Fruit fly (Drosophila melanogaster): ENCODE results near the gene ppk16.

The ppk16 gene

DNA sequence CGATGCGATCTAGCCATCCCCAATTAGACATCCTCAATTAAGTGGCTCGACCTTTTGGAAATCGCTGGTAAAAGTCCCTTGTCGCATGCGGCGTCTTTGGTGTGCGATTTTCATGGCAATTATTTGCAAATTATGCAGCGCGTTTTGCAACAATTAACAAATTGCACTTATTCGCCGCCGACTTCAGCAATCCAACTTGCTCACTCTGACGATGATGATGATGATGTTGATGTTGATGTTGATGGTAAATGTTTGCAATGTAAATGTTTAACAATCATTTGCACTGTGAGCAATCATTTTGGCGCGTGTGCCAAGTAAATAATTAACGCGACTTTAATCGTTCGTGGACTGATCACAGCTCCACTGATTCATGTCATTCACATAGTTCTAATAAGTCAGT, 40.7 kb downstream of the ppk16 start (continued):
- peak; percentile 22 for TF ChIP-seq gem (tag; optimal IDR thresholded peaks at IDR 0.05)
- TF ChIP-seq sens (GFP tag) = peak; percentile 31
- TF ChIP-seq fd64A (GFP tag; optimal IDR thresholded peaks at IDR 0.05) = no peak
- no peak for TF ChIP-seq CG7372 (GFP tag; IDR thresholded peaks at IDR 0.05)
- TF ChIP-seq PHDP (tag; optimal IDR thresholded peaks at IDR 0.05) = no peak
- TF ChIP-seq CG3065 (GFP tag; optimal IDR thresholded peaks at IDR 0.05) = no peak
- TF ChIP-seq corto (GFP tag; optimal IDR thresholded peaks at IDR 0.05) = no peak
- no peak for TF ChIP-seq CG3281 (GFP tag; optimal IDR thresholded peaks at IDR 0.05)
- no peak for TF ChIP-seq ewg (GFP tag; optimal IDR thresholded peaks at IDR 0.05)
- no peak for TF ChIP-seq CG8290 (GFP tag; optimal IDR thresholded peaks at IDR 0.05)
- peak in 1 of 2 experiments; percentile 22 for TF ChIP-seq CG8290 (tag; optimal IDR thresholded peaks at IDR 0.05)
- TF ChIP-seq ap (GFP tag; IDR thresholded peaks at IDR 0.05) = no peak
- TF ChIP-seq cato (GFP tag; optimal IDR thresholded peaks at IDR 0.05; ENCODE audit: borderline replicate concordance) = no peak
- no peak for TF ChIP-seq CG2875 (GFP tag; optimal IDR thresholded peaks at IDR 0.05)
- no peak for TF ChIP-seq wdn (GFP tag; IDR thresholded peaks at IDR 0.05)
- peak; percentile 59 for TF ChIP-seq Ets65A (GFP tag)
- 0 out of 3 replicates have a peak, but pooled peaks have one; percentile 34 for TF ChIP-seq hb (GFP tag; IDR thresholded peaks at IDR 0.05; ENCODE audit: partially characterized antibody)
- TF ChIP-seq tna (GFP tag; IDR thresholded peaks at IDR 0.05; ENCODE audit: partially characterized antibody) = no peak
- TF ChIP-seq ash1 (GFP tag; optimal IDR thresholded peaks at IDR 0.05) = no peak
- TF ChIP-seq dm (GFP tag; optimal IDR thresholded peaks at IDR 0.05) = no peak
- no peak for TF ChIP-seq CG10959 (GFP tag; IDR thresholded peaks at IDR 0.05)

dm6 chr2L:9731269-9731668, 43.6 kb downstream of the ppk16 start:
- no peak for TF ChIP-seq en (GFP tag; optimal IDR thresholded peaks at IDR 0.05)
- no peak for TF ChIP-seq sna (GFP tag; IDR thresholded peaks at IDR 0.05; ENCODE audit: partially characterized antibody)
- no peak for TF ChIP-seq HmgD (GFP tag; optimal IDR thresholded peaks at IDR 0.05)
- TF ChIP-seq Hmx (GFP tag; optimal IDR thresholded peaks at IDR 0.05) = no peak
- no peak for TF ChIP-seq CG3995 (GFP tag; optimal IDR thresholded peaks at IDR 0.05)
- TF ChIP-seq trem (tag; optimal IDR thresholded peaks at IDR 0.05) = peak; percentile 11
- no peak for TF ChIP-seq Fer1 (GFP tag; optimal IDR thresholded peaks at IDR 0.05)
- TF ChIP-seq CG8765 (GFP tag; IDR thresholded peaks at IDR 0.05) = no peak
- peak; percentile 87 for TF ChIP-seq stwl (tag; optimal IDR thresholded peaks at IDR 0.05)
- no peak for TF ChIP-seq H15 (GFP tag; IDR thresholded peaks at IDR 0.05)
- peak; percentile 28 for TF ChIP-seq zen (tag; optimal IDR thresholded peaks at IDR 0.05)
- 0 out of 2 replicates have a peak, but pooled peaks have one; percentile 16 for TF ChIP-seq nerfin-2 (GFP tag; IDR thresholded peaks at IDR 0.05; ENCODE audit: partially characterized antibody)
- no peak for TF ChIP-seq row (GFP tag; IDR thresholded peaks at IDR 0.05)
- TF ChIP-seq CG11093 (GFP tag; IDR thresholded peaks at IDR 0.05) = no peak
- TF ChIP-seq knrl (GFP tag; IDR thresholded peaks at IDR 0.05; ENCODE audit: partially characterized antibody) = peak; percentile 29; the same call in 1 of the 3 replicates
- no peak for TF ChIP-seq seq (GFP tag; IDR thresholded peaks at IDR 0.05)
- TF ChIP-seq hth (optimal IDR thresholded peaks at IDR 0.05) = no peak
- no peak for TF ChIP-seq wek (GFP tag; optimal IDR thresholded peaks at IDR 0.05)
- TF ChIP-seq Scr (GFP tag; IDR thresholded peaks at IDR 0.05; ENCODE audit: partially characterized antibody) = no peak
- TF ChIP-seq repo (GFP tag; optimal IDR thresholded peaks at IDR 0.05) = no peak
- no peak for TF ChIP-seq CG15479 (GFP tag; optimal IDR thresholded peaks at IDR 0.05)
- no peak for TF ChIP-seq CG30403 (GFP tag; optimal IDR thresholded peaks at IDR 0.05)
- peak; percentile 56 for TF ChIP-seq pita (GFP tag; optimal IDR thresholded peaks at IDR 0.05)
- TF ChIP-seq BEAF-32 (GFP tag; optimal IDR thresholded peaks at IDR 0.05) = no peak
- no peak for TF ChIP-seq sug (tag; optimal IDR thresholded peaks at IDR 0.05)
- no peak for TF ChIP-seq lilli (GFP tag; optimal IDR thresholded peaks at IDR 0.05)
- peak in 1 of 2 experiments; percentile 23 for TF ChIP-seq Dfd (GFP tag; optimal IDR thresholded peaks at IDR 0.05)
- no peak for TF ChIP-seq btn (GFP tag; optimal IDR thresholded peaks at IDR 0.05)
- TF ChIP-seq Deaf1 (tag; optimal IDR thresholded peaks at IDR 0.05) = peak; percentile 80
- TF ChIP-seq tap (tag; optimal IDR thresholded peaks at IDR 0.05) = no peak
- no peak for TF ChIP-seq CG5180 (GFP tag; optimal IDR thresholded peaks at IDR 0.05)
